Worm (Caenorhabditis elegans) whole organism, young adult: ENCODE measurements around the gene H23L24.4.
A peak's percentile ranks its signal among the peaks of the same experiment; 100 is the strongest.

Source experiments
- B0336.3 ChIP-seq: fragments of 200-800 bp; sonication (Bioruptor generic); IDR thresholded peaks from 2 replicates; pipeline ENCODE4 v1.3.6; 2022; ENCODE audit warnings: missing genetic modification characterization, missing compliant biosample characterization
- F49E8.2 ChIP-seq: sonication (generic microtip); optimal IDR thresholded peaks from 3 replicates; lab custom pipeline; 2017; ENCODE audit warnings: missing genetic modification characterization, mild to moderate bottlenecking, missing compliant biosample characterization, antibody characterized with exemption, moderate library complexity; ENCODE audit not compliant: insufficient read depth
- T07F8.4 ChIP-seq: sonication (generic microtip); optimal IDR thresholded peaks from 2 replicates; lab custom pipeline; 2016; ENCODE audit warnings: mild to moderate bottlenecking, missing genetic modification characterization, moderate library complexity, missing compliant biosample characterization
- Y53F4B.3 ChIP-seq: fragments of 200-800 bp; sonication (Bioruptor generic); IDR thresholded peaks from 2 replicates; pipeline ENCODE4 v1.3.6; 2022; ENCODE audit warnings: missing genetic modification reagents, missing genetic modification characterization, missing compliant biosample characterization
- ama-1 ChIP-seq, 3 experiments: fragments of 150-350 bp in 1 of 3; sonication (generic microtip) in 2 of 3; optimal IDR thresholded peaks; 2 replicates each; lab custom pipeline; 2014 to 2018; ENCODE audit warnings: missing biosample characterization in 2 of 3, missing genetic modification characterization in 2 of 3, missing genetic modification reagents in 2 of 3
- let-607 ChIP-seq, 2 experiments: fragments of 200-800 bp in 1 of 2; sonication (Bioruptor generic) in 1 of 2; sonication (generic microtip) in 1 of 2; optimal IDR thresholded peaks; 2 replicates each; lab custom pipeline; 2016 to 2018; ENCODE audit warnings: mild to moderate bottlenecking in 2 of 2, missing compliant biosample characterization in 2 of 2, missing genetic modification characterization in 2 of 2, moderate library complexity in 2 of 2, missing genotype in 1 of 2
- madf-10 ChIP-seq: sonication (generic microtip); optimal IDR thresholded peaks from 2 replicates; lab custom pipeline; 2016; ENCODE audit warnings: mild to moderate bottlenecking, missing genetic modification characterization, missing compliant biosample characterization
- snpc-1.3 ChIP-seq: sonication (generic microtip); optimal IDR thresholded peaks from 2 replicates; lab custom pipeline; 2017; ENCODE audit warnings: missing genetic modification characterization, mild to moderate bottlenecking, missing compliant biosample characterization, antibody characterized with exemption, moderate library complexity, missing genotype, missing genetic modification reagents; ENCODE audit not compliant: insufficient read depth
- snpc-4 ChIP-seq, 5 experiments: fragments of 150-350 bp in 1 of 5; sonication (generic microtip) in 4 of 5; optimal IDR thresholded peaks; 2 replicates each; lab custom pipeline; 2014 to 2018; ENCODE audit warnings: missing genetic modification characterization in 5 of 5, missing biosample characterization in 3 of 5, antibody characterized with exemption in 2 of 5, mild to moderate bottlenecking in 2 of 5, missing compliant biosample characterization in 2 of 5, missing genotype in 2 of 5, moderate library complexity in 2 of 5, missing genetic modification reagents in 1 of 5
- sptf-2 ChIP-seq: fragments of 200-800 bp; sonication (Bioruptor generic); optimal IDR thresholded peaks from 2 replicates; lab custom pipeline; 2018; ENCODE audit warnings: mild to moderate bottlenecking, missing genetic modification characterization, missing compliant biosample characterization
- unc-62 ChIP-seq: fragments of 150-350 bp; optimal IDR thresholded peaks from 2 replicates; lab custom pipeline; 2014; ENCODE audit warnings: missing biosample characterization, missing genetic modification reagents, missing genetic modification characterization
- ztf-25 ChIP-seq: fragments of 200-800 bp; sonication (Bioruptor generic); IDR thresholded peaks from 2 replicates; pipeline ENCODE4 v1.3.6; 2022; ENCODE audit warnings: missing genetic modification reagents, missing genetic modification characterization, missing compliant biosample characterization

DNA sequence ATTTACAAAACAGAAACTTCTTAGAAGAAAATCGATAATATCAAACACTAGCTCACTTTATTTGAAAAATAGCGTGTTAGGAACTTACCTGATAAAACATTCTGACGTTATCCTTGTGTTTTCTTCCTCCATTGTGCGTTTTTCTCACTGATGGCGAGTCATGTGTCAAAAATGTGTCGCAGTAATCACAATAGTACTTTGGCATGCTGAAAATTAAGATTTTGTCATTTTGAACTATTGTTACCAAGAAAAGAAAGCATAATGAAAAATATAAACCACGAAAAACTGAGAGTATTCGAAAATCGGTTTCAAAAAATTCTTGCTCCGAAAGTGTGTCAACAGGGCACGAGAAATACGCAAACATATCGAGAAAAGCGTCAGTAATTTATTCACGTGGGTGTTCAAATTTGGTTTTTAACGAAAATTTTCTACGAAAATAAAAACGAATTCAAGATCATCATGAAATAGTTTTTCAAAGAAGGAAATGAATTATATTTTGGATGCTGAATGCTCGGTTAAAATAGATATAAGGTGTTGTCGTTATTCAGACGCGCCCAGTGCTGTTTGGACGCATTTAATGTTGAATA lies 17.7 kb downstream of the H23L24.4 start, which contains the start of gene snrp-3:
- TF ChIP-seq snpc-1.3 (tag; lab: Kevin White, UChicago) (peak; percentile 59), unc-62 (GFP tag; lab: Kevin White, UChicago) (no peak), ztf-25 (GFP tag; lab: Robert Waterston, UW) (no peak), snpc-4 (GFP tag; optimal IDR thresholded peaks at IDR 0.05; lab: Kevin White, UChicago) (peak; percentile 37), snpc-4 (tag; optimal IDR thresholded peaks at IDR 0.05; lab: Kevin White, UChicago) (peak; percentile 51 to 57 (median 55)), sptf-2 (GFP tag; lab: Kevin White, UChicago) (no peak), B0336.3 (0 out of 2 replicates have a peak, but pooled peaks have one; percentile 42), madf-10 (peak; percentile 42), ama-1 (optimal IDR thresholded peaks at IDR 0.05; lab: Kevin White, UChicago) (no peak), ama-1 (GFP tag; optimal IDR thresholded peaks at IDR 0.05; lab: Kevin White, UChicago) (no peak), F49E8.2 (peak; percentile 10), let-607 (tag; optimal IDR thresholded peaks at IDR 0.05; lab: Kevin White, UChicago) (peak in 1 of 2 experiments; percentile 12), Y53F4B.3 (no peak), T07F8.4 (tag; lab: Kevin White, UChicago) (no peak)
